Worm (Caenorhabditis elegans): ENCODE measurements around the gene gst-23.

ce11 chrV:3281523-3281922 is 38.4 kb downstream of the gst-23 start, which contains the start of gene T28A11.25:
- TF ChIP-seq T22C8.4 (GFP tag; IDR thresholded peaks at IDR 0.05), result no peak
- TF ChIP-seq ztf-23 (GFP tag; IDR thresholded peaks at IDR 0.05), result no peak
- no peak for TF ChIP-seq flt-1 (GFP tag; IDR thresholded peaks at IDR 0.05)
- TF ChIP-seq klf-2 (GFP tag; conservative IDR thresholded peaks at IDR 0.05), result no peak
- TF ChIP-seq tab-1 (GFP tag; IDR thresholded peaks at IDR 0.05), result no peak
- TF ChIP-seq ref-1 (GFP tag; conservative IDR thresholded peaks at IDR 0.05), result no peak
- TF ChIP-seq med-1 (GFP tag; optimal IDR thresholded peaks at IDR 0.05; ENCODE audit: insufficient read depth), result no peak
- no peak for TF ChIP-seq ztf-29 (GFP tag; IDR thresholded peaks at IDR 0.05)

All from whole organism, midembryonic.